Worm (Caenorhabditis elegans) whole organism, early embryonic: ENCODE data around the gene vha-2.

ENCODE experiments used
- aly-1 ChIP-seq: sonication (generic microtip); optimal IDR thresholded peaks from 2 replicates; lab custom pipeline; 2016; ENCODE audit warnings: missing genetic modification characterization, missing compliant biosample characterization
- ama-1 ChIP-seq: fragments of 150-350 bp; optimal IDR thresholded peaks from 2 replicates; lab custom pipeline; 2014
- flt-1 ChIP-seq: fragments of 200-800 bp; sonication (Bioruptor generic); IDR thresholded peaks from 2 replicates; pipeline ENCODE4 v1.3.6; 2022; ENCODE audit warnings: missing genetic modification characterization, missing compliant biosample characterization
- hmg-4 ChIP-seq: fragments of 200-800 bp; sonication (Bioruptor generic); optimal IDR thresholded peaks from 2 replicates; lab custom pipeline; 2018; ENCODE audit warnings: mild to moderate bottlenecking, missing genetic modification characterization, missing compliant biosample characterization
- pes-1 ChIP-seq: fragments of 200-800 bp; sonication (Bioruptor generic); IDR thresholded peaks from 2 replicates; pipeline ENCODE4 v1.3.6; 2022; ENCODE audit warnings: missing genetic modification reagents, missing genetic modification characterization, missing compliant biosample characterization
- sea-1 ChIP-seq: fragments of 200-800 bp; sonication (Bioruptor generic); conservative IDR thresholded peaks from 2 replicates; pipeline ENCODE4 v1.3.6; 2022; ENCODE audit warnings: missing genetic modification characterization, missing compliant biosample characterization

DNA sequence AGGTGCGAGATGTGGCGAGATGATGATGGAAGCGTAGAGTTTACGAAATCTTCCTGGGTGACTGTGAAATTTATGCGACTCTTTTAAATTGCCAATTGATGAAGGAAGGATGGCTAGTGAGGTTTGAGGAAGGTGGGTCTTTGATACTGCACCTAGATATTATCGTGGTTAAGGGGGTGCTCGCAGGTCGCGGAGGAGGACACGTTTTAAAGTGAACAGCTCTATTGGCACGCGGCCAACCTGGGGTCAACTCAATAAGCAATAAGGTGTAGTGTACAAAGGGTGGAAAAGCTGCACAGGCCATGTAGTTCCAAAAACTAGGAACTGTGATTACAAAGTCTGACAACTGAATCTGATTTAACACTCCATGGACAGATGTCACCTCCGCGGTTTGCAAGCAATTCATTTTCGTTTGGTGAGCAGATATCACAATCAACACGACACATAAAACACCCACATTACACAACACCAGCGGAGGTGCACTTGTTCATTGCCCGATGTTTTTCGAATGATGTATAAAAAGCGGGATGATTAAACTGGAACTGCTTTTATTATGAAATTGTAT lies 36.5 kb upstream of the vha-2 start:
- TF ChIP-seq sea-1 (GFP tag; lab: Robert Waterston, UW) (no peak), ama-1 (lab: Kevin White, UChicago) (no peak), flt-1 (no peak), pes-1 (GFP tag; lab: Robert Waterston, UW) (no peak), aly-1 (tag; lab: Kevin White, UChicago) (no peak), hmg-4 (GFP tag; lab: Kevin White, UChicago) (no peak)
